Worm (Caenorhabditis elegans): ENCODE measurements around the gene srh-308.

ce11 chrV:14023074-14023473 is 5.7 kb upstream of the srh-308 start, which contains the start of gene T08G5.15:
- TF ChIP-seq lin-39 (tag; optimal IDR thresholded peaks at IDR 0.05) (no peak), madf-9 (GFP tag; conservative IDR thresholded peaks at IDR 0.05) (no peak), vab-7 (GFP tag; IDR thresholded peaks at IDR 0.05) (no peak), nhr-41 (GFP tag; IDR thresholded peaks at IDR 0.05) (no peak), fkh-10 (GFP tag; optimal IDR thresholded peaks at IDR 0.05) (no peak), skn-1 (tag; optimal IDR thresholded peaks at IDR 0.05) (no peak), hlh-30 (tag; optimal IDR thresholded peaks at IDR 0.05; ENCODE audit: insufficient read depth) (no peak), ama-1 (optimal IDR thresholded peaks at IDR 0.05) (no peak)

All from whole organism, L4 larva.